Worm (Caenorhabditis elegans) whole organism, L4 larva: ENCODE data around the gene gid-7.

Experiments used
- D1046.2 ChIP-seq: fragments of 200-800 bp; sonication (Bioruptor generic); IDR thresholded peaks from 2 replicates; pipeline ENCODE4 v1.3.6; 2022; ENCODE audit warnings: missing genetic modification characterization, missing compliant biosample characterization
- ceh-82 ChIP-seq: sonication (generic microtip); optimal IDR thresholded peaks from 2 replicates; lab custom pipeline; 2017; ENCODE audit warnings: missing biosample characterization, missing genetic modification characterization
- dpl-1 ChIP-seq: fragments of 150-350 bp; optimal IDR thresholded peaks from 2 replicates; lab custom pipeline; 2014; ENCODE audit warnings: missing biosample characterization, missing genetic modification reagents, missing genetic modification characterization
- duxl-1 ChIP-seq: sonication (generic microtip); optimal IDR thresholded peaks from 2 replicates; lab custom pipeline; 2016; ENCODE audit warnings: mild to moderate bottlenecking, missing genetic modification characterization, moderate library complexity, missing compliant biosample characterization; ENCODE audit not compliant: poor library complexity
- fkh-10 ChIP-seq: fragments of 150-350 bp; optimal IDR thresholded peaks from 2 replicates; lab custom pipeline; 2014; ENCODE audit warnings: missing biosample characterization, missing genetic modification reagents, missing genetic modification characterization
- jun-1 ChIP-seq: fragments of 150-350 bp; optimal IDR thresholded peaks from 2 replicates; lab custom pipeline; 2014; ENCODE audit warnings: missing biosample characterization, missing genetic modification reagents, missing genetic modification characterization
- lir-3 ChIP-seq: sonication (generic microtip); optimal IDR thresholded peaks from 2 replicates; lab custom pipeline; 2016; ENCODE audit warnings: mild to moderate bottlenecking, missing genetic modification characterization, missing compliant biosample characterization
- lsy-2 ChIP-seq, 2 experiments: fragments of 150-350 bp in 1 of 2; sonication (generic microtip) in 1 of 2; optimal IDR thresholded peaks; 2 replicates each; lab custom pipeline; 2014 to 2017; ENCODE audit warnings: missing biosample characterization in 2 of 2, missing genetic modification characterization in 2 of 2
- pha-4 ChIP-seq, 2 experiments: fragments of 150-350 bp in 1 of 2; fragments of 200-800 bp in 1 of 2; sonication (Bioruptor generic) in 1 of 2; IDR thresholded peaks in 1 of 2; optimal IDR thresholded peaks in 1 of 2; 2 replicates each; pipeline versions ENCODE4 v1.3.6 to Lab custom; 2014 to 2022; ENCODE audit warnings: missing genetic modification characterization in 2 of 2, missing genetic modification reagents in 2 of 2, missing biosample characterization in 1 of 2, missing compliant biosample characterization in 1 of 2
- set-16 ChIP-seq: fragments of 200-800 bp; sonication (Bioruptor generic); IDR thresholded peaks from 2 replicates; pipeline ENCODE4 v1.3.6; 2022; ENCODE audit warnings: missing genetic modification reagents, missing genetic modification characterization, missing compliant biosample characterization

- TF ChIP-seq lir-3 (tag; lab: Kevin White, UChicago) (no peak), jun-1 (tag; lab: Kevin White, UChicago) (no peak), lsy-2 (tag; optimal IDR thresholded peaks at IDR 0.05; lab: Kevin White, UChicago) (no peak), fkh-10 (no peak), ceh-82 (tag; lab: Kevin White, UChicago) (no peak), pha-4 (GFP tag; IDR thresholded peaks at IDR 0.05; lab: Robert Waterston, UW) (no peak), pha-4 (tag; optimal IDR thresholded peaks at IDR 0.05; lab: Kevin White, UChicago) (no peak), dpl-1 (GFP tag; lab: Kevin White, UChicago) (no peak), D1046.2 (GFP tag; lab: Robert Waterston, UW) (no peak), duxl-1 (tag; lab: Kevin White, UChicago) (no peak), set-16 (peak; percentile 70)
Measured at ce11 chrV:3790424-3790823, 33.5 kb upstream of the gid-7 start.
